Worm (Caenorhabditis elegans) whole organism, young adult: ENCODE data around the gene fbxa-39.
"Not testable (repeated sequence)": the region's sequence is repeated elsewhere in the genome, so short reads cannot be mapped to it uniquely, and the experiment has no call there.

Experiments
- B0035.1 ChIP-seq: sonication (generic microtip); optimal IDR thresholded peaks from 2 replicates; lab custom pipeline; 2016; ENCODE audit warnings: missing genetic modification characterization, mild to moderate bottlenecking, missing compliant biosample characterization, missing genotype, missing genetic modification reagents
- F22D6.2 ChIP-seq: sonication (generic microtip); optimal IDR thresholded peaks from 2 replicates; lab custom pipeline; 2016; ENCODE audit warnings: mild to moderate bottlenecking, missing genetic modification characterization, missing compliant biosample characterization
- F39B2.1 ChIP-seq: fragments of 200-800 bp; sonication (Bioruptor generic); IDR thresholded peaks from 2 replicates; pipeline ENCODE4 v1.3.6; 2022; ENCODE audit warnings: missing genetic modification reagents, missing genetic modification characterization, missing compliant biosample characterization
- F49E8.2 ChIP-seq: sonication (generic microtip); optimal IDR thresholded peaks from 3 replicates; lab custom pipeline; 2017; ENCODE audit warnings: missing genetic modification characterization, mild to moderate bottlenecking, missing compliant biosample characterization, antibody characterized with exemption, moderate library complexity; ENCODE audit not compliant: insufficient read depth
- K11D2.4 ChIP-seq: fragments of 200-800 bp; sonication (Bioruptor generic); IDR thresholded peaks from 2 replicates; pipeline ENCODE4 v1.3.6; 2022; ENCODE audit warnings: missing genetic modification reagents, missing genetic modification characterization, missing compliant biosample characterization
- T07F8.4 ChIP-seq: sonication (generic microtip); optimal IDR thresholded peaks from 2 replicates; lab custom pipeline; 2016; ENCODE audit warnings: mild to moderate bottlenecking, missing genetic modification characterization, moderate library complexity, missing compliant biosample characterization
- Y53F4B.3 ChIP-seq: fragments of 200-800 bp; sonication (Bioruptor generic); IDR thresholded peaks from 2 replicates; pipeline ENCODE4 v1.3.6; 2022; ENCODE audit warnings: missing genetic modification reagents, missing genetic modification characterization, missing compliant biosample characterization
- aptf-2 ChIP-seq: fragments of 200-800 bp; sonication (Bioruptor generic); conservative IDR thresholded peaks from 2 replicates; pipeline ENCODE4 v1.3.6; 2022; ENCODE audit warnings: missing genetic modification reagents, missing genetic modification characterization, missing compliant biosample characterization
- aptf-3 ChIP-seq: fragments of 200-800 bp; sonication (Bioruptor generic); IDR thresholded peaks from 2 replicates; pipeline ENCODE4 v1.3.6; 2022; ENCODE audit warnings: missing genetic modification characterization, missing compliant biosample characterization
- cebp-2 ChIP-seq: fragments of 200-800 bp; sonication (Bioruptor generic); IDR thresholded peaks from 2 replicates; pipeline ENCODE4 v1.3.6; 2022; ENCODE audit warnings: missing genetic modification characterization, missing compliant biosample characterization
- ceh-100 ChIP-seq: fragments of 200-800 bp; sonication (Bioruptor generic); IDR thresholded peaks from 2 replicates; pipeline ENCODE4 v1.3.6; 2022; ENCODE audit warnings: missing genetic modification reagents, missing genetic modification characterization, missing compliant biosample characterization
- ceh-27 ChIP-seq: fragments of 200-800 bp; sonication (Bioruptor generic); optimal IDR thresholded peaks from 2 replicates; lab custom pipeline; 2018; ENCODE audit warnings: mild to moderate bottlenecking, missing genetic modification characterization, moderate library complexity, missing compliant biosample characterization
- chd-7 ChIP-seq: sonication (generic microtip); optimal IDR thresholded peaks from 2 replicates; lab custom pipeline; 2016; ENCODE audit warnings: mild to moderate bottlenecking, missing genetic modification characterization, moderate library complexity, missing compliant biosample characterization
- die-1 ChIP-seq: sonication (generic microtip); optimal IDR thresholded peaks from 2 replicates; lab custom pipeline; 2016; ENCODE audit warnings: missing genotype, mild to moderate bottlenecking, missing genetic modification characterization, missing compliant biosample characterization
- egrh-3 ChIP-seq: fragments of 200-800 bp; sonication (Bioruptor generic); IDR thresholded peaks from 2 replicates; pipeline ENCODE4 v1.3.6; 2022; ENCODE audit warnings: missing genetic modification reagents, missing genetic modification characterization, missing compliant biosample characterization
- hlh-12 ChIP-seq: sonication (generic microtip); optimal IDR thresholded peaks from 2 replicates; lab custom pipeline; 2016; ENCODE audit warnings: missing genetic modification characterization, missing compliant biosample characterization
- let-607 ChIP-seq, 2 experiments: fragments of 200-800 bp in 1 of 2; sonication (Bioruptor generic) in 1 of 2; sonication (generic microtip) in 1 of 2; optimal IDR thresholded peaks; 2 replicates each; lab custom pipeline; 2016 to 2018; ENCODE audit warnings: mild to moderate bottlenecking in 2 of 2, missing compliant biosample characterization in 2 of 2, missing genetic modification characterization in 2 of 2, moderate library complexity in 2 of 2, missing genotype in 1 of 2
- lin-40 ChIP-seq: sonication (generic microtip); optimal IDR thresholded peaks from 2 replicates; lab custom pipeline; 2016; ENCODE audit warnings: missing genetic modification characterization, mild to moderate bottlenecking, missing compliant biosample characterization, missing genotype, missing genetic modification reagents
- lsy-27 ChIP-seq: sonication (generic microtip); optimal IDR thresholded peaks from 2 replicates; lab custom pipeline; 2017; ENCODE audit warnings: missing genetic modification characterization, mild to moderate bottlenecking, missing compliant biosample characterization, antibody characterized with exemption, missing genotype, borderline replicate concordance; ENCODE audit not compliant: insufficient read depth
- mel-28 ChIP-seq: sonication (generic microtip); optimal IDR thresholded peaks from 2 replicates; lab custom pipeline; 2016; ENCODE audit warnings: borderline replicate concordance, mild to moderate bottlenecking, missing genetic modification characterization, missing compliant biosample characterization
- mes-4 ChIP-seq: sonication (generic microtip); optimal IDR thresholded peaks from 2 replicates; lab custom pipeline; 2016; ENCODE audit warnings: missing genotype, missing genetic modification characterization, missing compliant biosample characterization
- nhr-120 ChIP-seq: fragments of 200-800 bp; sonication (Bioruptor generic); IDR thresholded peaks from 2 replicates; pipeline ENCODE4 v1.3.6; 2022; ENCODE audit warnings: missing genetic modification characterization, missing compliant biosample characterization
- rpc-1 ChIP-seq, 2 experiments: fragments of 150-350 bp in 1 of 2; sonication (generic microtip) in 1 of 2; optimal IDR thresholded peaks; 2 replicates each; lab custom pipeline; 2014 to 2018; ENCODE audit warnings: missing biosample characterization in 1 of 2, missing genetic modification characterization in 1 of 2, missing genetic modification reagents in 1 of 2, missing genotype in 1 of 2
- sptf-2 ChIP-seq: fragments of 200-800 bp; sonication (Bioruptor generic); optimal IDR thresholded peaks from 2 replicates; lab custom pipeline; 2018; ENCODE audit warnings: mild to moderate bottlenecking, missing genetic modification characterization, missing compliant biosample characterization
- tbx-9 ChIP-seq: sonication (generic microtip); optimal IDR thresholded peaks from 2 replicates; lab custom pipeline; 2016; ENCODE audit warnings: borderline replicate concordance, missing genetic modification characterization, inconsistent platforms, missing compliant biosample characterization
- tlf-1 ChIP-seq: fragments of 200-800 bp; sonication (Bioruptor generic); optimal IDR thresholded peaks from 2 replicates; lab custom pipeline; 2018; ENCODE audit warnings: mild to moderate bottlenecking, missing genetic modification characterization, missing compliant biosample characterization
- xnd-1 ChIP-seq: sonication (generic microtip); optimal IDR thresholded peaks from 2 replicates; lab custom pipeline; 2016; ENCODE audit warnings: missing genotype, missing genetic modification reagents, missing genetic modification characterization, missing compliant biosample characterization
- zfh-2 ChIP-seq: fragments of 200-800 bp; sonication (Bioruptor generic); conservative IDR thresholded peaks from 2 replicates; pipeline ENCODE4 v1.3.6; 2022; ENCODE audit warnings: missing genetic modification reagents, missing genetic modification characterization, missing compliant biosample characterization
- ztf-18 ChIP-seq: sonication (generic microtip); optimal IDR thresholded peaks from 2 replicates; lab custom pipeline; 2016; ENCODE audit warnings: missing genotype, mild to moderate bottlenecking, missing genetic modification characterization, missing compliant biosample characterization
- ztf-22 ChIP-seq: fragments of 200-800 bp; sonication (Bioruptor generic); optimal IDR thresholded peaks from 2 replicates; lab custom pipeline; 2018; ENCODE audit warnings: mild to moderate bottlenecking, missing genetic modification characterization, moderate library complexity, missing compliant biosample characterization
- ztf-28 ChIP-seq: fragments of 200-800 bp; sonication (Bioruptor generic); IDR thresholded peaks from 2 replicates; pipeline ENCODE4 v1.3.6; 2022; ENCODE audit warnings: missing genetic modification reagents, missing genetic modification characterization, missing compliant biosample characterization

The fbxa-39 gene

DNA sequence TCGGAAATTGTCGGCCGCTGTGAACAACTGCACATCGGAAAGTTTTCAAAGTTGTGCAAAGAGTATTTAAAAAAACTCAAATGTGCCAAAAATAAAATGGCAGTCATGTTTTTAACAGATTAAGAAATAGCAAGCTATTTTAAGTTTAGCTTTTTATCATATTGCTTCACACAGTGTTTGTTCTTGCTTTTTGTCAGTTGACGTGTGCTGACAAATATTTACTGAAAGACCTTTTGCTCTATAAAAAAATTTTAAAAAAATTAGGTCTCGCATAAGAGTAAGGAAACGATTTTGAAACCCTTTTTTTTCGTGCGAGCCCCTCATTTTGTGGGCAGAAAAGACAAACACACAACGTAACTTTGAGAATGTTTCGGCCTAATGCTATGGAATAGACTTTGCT is 17.3 kb upstream of the fbxa-39 start, which contains the start of gene fbxa-71:
TSS of gene fbxa-71 (plus strand) at position 301 of the 400 bp plus-strand sequence.
- TF ChIP-seq tbx-9 (tag; lab: Kevin White, UChicago): no peak
- no peak for TF ChIP-seq nhr-120 (GFP tag; lab: Robert Waterston, UW)
- TF ChIP-seq ztf-22 (GFP tag; lab: Kevin White, UChicago): no peak
- no peak for TF ChIP-seq Y53F4B.3 (GFP tag; lab: Robert Waterston, UW)
- no peak for TF ChIP-seq ztf-28 (GFP tag; lab: Robert Waterston, UW)
- TF ChIP-seq hlh-12 (tag; lab: Kevin White, UChicago): no peak
- no peak for TF ChIP-seq B0035.1 (tag; lab: Kevin White, UChicago)
- TF ChIP-seq sptf-2 (GFP tag; lab: Kevin White, UChicago): no peak
- no peak for TF ChIP-seq die-1 (tag; lab: Kevin White, UChicago)
- no peak for TF ChIP-seq F22D6.2 (tag; lab: Kevin White, UChicago)
- TF ChIP-seq zfh-2 (GFP tag; lab: Robert Waterston, UW): no peak
- TF ChIP-seq F39B2.1 (GFP tag; lab: Robert Waterston, UW): no peak
- TF ChIP-seq ceh-100 (GFP tag; lab: Robert Waterston, UW): no peak
- TF ChIP-seq, all 124 proteins: peak for 0

- TF ChIP-seq rpc-1 (optimal IDR thresholded peaks at IDR 0.05; lab: Kevin White, UChicago): no peak
- TF ChIP-seq rpc-1 (tag; optimal IDR thresholded peaks at IDR 0.05; lab: Kevin White, UChicago): no peak
- TF ChIP-seq K11D2.4 (GFP tag; lab: Robert Waterston, UW): no peak
- TF ChIP-seq T07F8.4 (tag; lab: Kevin White, UChicago): no peak
- no peak for TF ChIP-seq nhr-120 (GFP tag; lab: Robert Waterston, UW)
- TF ChIP-seq cebp-2 (GFP tag; lab: Robert Waterston, UW): no peak
- no peak for TF ChIP-seq tbx-9 (tag; lab: Kevin White, UChicago)
- no peak for TF ChIP-seq ztf-18
- TF ChIP-seq aptf-3: no peak
- TF ChIP-seq tlf-1: no peak
- no peak for TF ChIP-seq let-607 (tag; optimal IDR thresholded peaks at IDR 0.05; lab: Kevin White, UChicago)
Measured at ce11 chrIII:2258863-2259262, 14.0 kb upstream of the fbxa-39 start, which contains the start of gene fbxa-43. Gene fbxa-43 (minus strand): TSS chrIII:2258963.

- TF ChIP-seq mel-28 (tag; lab: Kevin White, UChicago) (no peak), egrh-3 (no peak), lsy-27 (tag; lab: Kevin White, UChicago) (no peak)
Measured at ce11 chrIII:2259329-2259728, 13.5 kb upstream of the fbxa-39 start.

DNA sequence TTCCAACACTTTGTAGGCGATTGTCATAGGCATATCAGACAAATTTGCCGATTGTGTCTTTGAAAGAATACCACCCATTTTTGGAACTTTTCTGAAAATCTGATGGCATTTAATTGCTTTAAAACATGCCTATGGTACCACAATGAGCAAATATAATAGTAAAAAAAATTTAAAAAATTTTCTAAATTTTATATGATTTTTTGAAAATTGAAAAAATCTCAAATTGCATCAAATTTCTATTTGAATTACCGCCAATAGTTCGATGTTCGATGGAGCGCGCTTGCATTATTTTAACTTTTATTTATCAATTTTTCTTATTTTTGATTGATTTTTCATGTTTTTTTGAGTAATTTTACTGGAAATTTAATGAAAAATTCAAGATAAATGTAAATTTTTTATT is 11.5 kb upstream of the fbxa-39 start, which contains the start of gene fbxa-42:
TSS of gene fbxa-42 (minus strand) at position 101 of the 400 bp plus-strand sequence.
- TF ChIP-seq aptf-2 (GFP tag; lab: Robert Waterston, UW); lin-40 (tag; lab: Kevin White, UChicago); mes-4 (tag; lab: Kevin White, UChicago): not testable (repeated sequence)

DNA sequence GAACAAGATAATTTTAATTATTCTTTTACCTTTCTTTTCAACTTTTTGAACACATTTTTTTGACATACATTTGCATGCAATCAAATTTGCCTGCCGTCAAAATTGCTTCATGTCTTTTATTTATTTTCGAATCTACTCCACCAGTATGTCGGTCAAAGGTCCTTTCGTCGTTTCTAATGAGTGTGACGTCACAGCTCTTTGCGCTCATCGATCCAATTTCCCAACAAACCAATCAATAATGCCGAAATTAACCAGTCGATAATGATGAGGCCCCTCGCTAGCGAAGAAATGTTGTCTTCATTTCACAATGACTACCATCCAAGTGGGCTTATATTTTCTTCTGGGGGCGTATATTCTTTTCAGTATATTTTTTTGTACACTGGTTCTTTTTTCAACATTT is 9.9 kb upstream of the fbxa-39 start, which contains the start of gene Y54F10BM.6:
TSS of gene Y54F10BM.6 (plus strand) at position 301 of the 400 bp plus-strand sequence.
- no peak for TF ChIP-seq ceh-27 (GFP tag; lab: Kevin White, UChicago)
- no peak for TF ChIP-seq Y53F4B.3 (GFP tag; lab: Robert Waterston, UW)
- TF ChIP-seq chd-7: no peak
- no peak for TF ChIP-seq F49E8.2 (tag; lab: Kevin White, UChicago)
- no peak for TF ChIP-seq xnd-1
